Worm (Caenorhabditis elegans) whole organism, L3 larva: Measurements from ENCODE around the gene F13A7.14.

Experiments
- ama-1 ChIP-seq: fragments of 150-350 bp; optimal IDR thresholded peaks from 2 replicates; lab custom pipeline; 2018
- fos-1 ChIP-seq: fragments of 150-350 bp; optimal IDR thresholded peaks from 2 replicates; lab custom pipeline; 2014; ENCODE audit warnings: missing biosample characterization, missing genetic modification characterization
- lin-15B ChIP-seq: fragments of 150-350 bp; optimal IDR thresholded peaks from 2 replicates; lab custom pipeline; 2014; ENCODE audit warnings: missing biosample characterization, missing genetic modification characterization
- nhr-11 ChIP-seq: fragments of 150-350 bp; optimal IDR thresholded peaks from 2 replicates; lab custom pipeline; 2014; ENCODE audit warnings: missing biosample characterization, missing genetic modification characterization
- nhr-25 ChIP-seq: sonication (generic microtip); optimal IDR thresholded peaks from 2 replicates; lab custom pipeline; 2017; ENCODE audit warnings: missing biosample characterization, missing genetic modification characterization
- snpc-4 ChIP-seq: fragments of 150-350 bp; optimal IDR thresholded peaks from 2 replicates; lab custom pipeline; 2014; ENCODE audit warnings: missing biosample characterization, missing genetic modification characterization
- unc-39 ChIP-seq: sonication (generic microtip); optimal IDR thresholded peaks from 4 replicates; lab custom pipeline; 2017; ENCODE audit warnings: missing biosample characterization, missing genetic modification characterization
- unc-62 ChIP-seq: fragments of 150-350 bp; sonication (generic microtip); optimal IDR thresholded peaks from 4 replicates; lab custom pipeline; 2014; ENCODE audit warnings: missing biosample characterization, missing genetic modification reagents, missing genetic modification characterization

DNA sequence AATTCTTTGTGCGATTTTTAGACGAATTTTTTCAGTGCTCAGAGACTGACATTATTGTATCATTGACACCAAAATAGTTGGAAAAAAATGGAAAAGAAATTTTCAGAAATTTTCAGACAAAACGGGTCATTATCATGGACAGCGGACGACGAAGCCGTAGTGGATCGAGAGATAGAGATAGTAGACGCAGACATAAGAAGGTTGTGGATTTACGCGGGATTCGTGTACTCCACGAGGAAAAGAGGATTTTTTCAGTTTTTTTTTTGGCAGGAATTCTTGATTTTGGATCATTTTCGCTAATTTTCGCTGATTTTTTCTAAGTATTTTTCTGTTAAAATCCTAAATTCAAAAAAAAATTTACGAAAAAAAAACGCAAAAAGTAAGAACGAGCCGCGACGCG lies 34.1 kb upstream of the F13A7.14 start, which contains the start of gene W08G11.3:
- TF ChIP-seq nhr-11 (tag; lab: Kevin White, UChicago) = no peak
- TF ChIP-seq unc-39 (tag; lab: Kevin White, UChicago) = no peak
- TF ChIP-seq nhr-25 (tag; lab: Kevin White, UChicago) = no peak
- no peak for TF ChIP-seq unc-62
- no peak for TF ChIP-seq snpc-4
- TF ChIP-seq lin-15B (tag; lab: Kevin White, UChicago) = no peak
- TF ChIP-seq fos-1 (tag; lab: Kevin White, UChicago) = no peak
- no peak for TF ChIP-seq ama-1 (lab: Kevin White, UChicago)
